Fruit fly (Drosophila melanogaster): ENCODE data around the gene CG31142.
A peak's percentile ranks its signal among the peaks of the same experiment; 100 is the strongest.

CG31142 gene

DNA sequence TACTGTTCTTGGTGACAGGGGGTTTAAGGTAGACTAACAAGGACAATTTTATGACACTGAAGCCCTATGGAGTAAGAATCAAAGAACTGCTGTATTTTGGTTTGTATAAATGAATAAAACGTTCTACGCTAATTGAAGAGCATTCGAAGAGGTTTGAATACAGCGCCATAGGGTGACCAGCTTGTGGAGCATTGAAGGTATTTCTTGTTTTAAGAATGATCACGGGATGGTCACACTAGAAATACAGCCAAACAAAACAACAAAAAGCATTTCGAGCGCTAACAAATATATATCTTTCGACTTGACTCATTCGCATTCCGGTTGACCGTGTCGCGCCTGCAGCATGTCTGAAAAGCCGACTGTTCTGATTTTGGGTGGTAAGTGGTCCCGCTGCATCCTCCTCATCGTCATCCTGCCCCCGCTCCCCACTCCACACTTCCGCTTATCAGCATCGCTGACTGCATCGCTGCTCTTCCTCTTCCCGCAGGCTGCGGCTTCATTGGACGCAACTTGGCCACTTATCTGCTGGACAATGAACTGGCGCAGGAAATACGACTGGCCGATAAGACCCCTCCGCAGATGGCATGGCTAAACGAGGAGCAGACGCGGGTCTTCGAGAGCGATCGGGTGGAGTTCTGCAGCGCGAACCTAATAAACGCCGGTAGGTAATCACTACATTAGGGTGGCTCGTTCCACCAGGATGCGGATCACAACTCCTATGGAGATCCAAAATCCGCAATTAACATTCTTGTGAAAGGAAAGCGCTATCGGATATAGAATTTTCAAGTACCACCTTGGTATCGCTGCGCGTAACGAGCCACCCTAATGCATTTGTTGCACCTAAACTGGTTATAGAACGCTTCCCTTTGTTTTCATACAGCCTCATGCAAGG is 4.9 kb downstream of the CG31142 start, which contains the start of gene CG5854 (continued):
- peak; percentile 73 for TF ChIP-seq Fer3 (tag; optimal IDR thresholded peaks at IDR 0.05)
- TF ChIP-seq ERR (GFP tag; optimal IDR thresholded peaks at IDR 0.05), result peak; percentile 19
- TF ChIP-seq CG17361 (GFP tag; IDR thresholded peaks at IDR 0.05), result peak; percentile 73
- peak; percentile 65 for TF ChIP-seq CG10462 (GFP tag; optimal IDR thresholded peaks at IDR 0.05)
- TF ChIP-seq CG12769 (tag; optimal IDR thresholded peaks at IDR 0.05), result peak; percentile 78
- no peak for TF ChIP-seq CrebB (tag; optimal IDR thresholded peaks at IDR 0.05)
- peak; percentile 62 for TF ChIP-seq Vsx1 (GFP tag; optimal IDR thresholded peaks at IDR 0.05)
- peak; percentile 62 for TF ChIP-seq cato (GFP tag; optimal IDR thresholded peaks at IDR 0.05; ENCODE audit: borderline replicate concordance)
- TF ChIP-seq Nf-YA (GFP tag; IDR thresholded peaks at IDR 0.05), result peak; percentile 72; the same call in 1 of the 2 replicates
- TF ChIP-seq D19B (GFP tag; optimal IDR thresholded peaks at IDR 0.05), result peak; percentile 14
- TF ChIP-seq unc-4 (GFP tag; IDR thresholded peaks at IDR 0.05; ENCODE audit: partially characterized antibody), result no peak
- peak; percentile 47 for TF ChIP-seq CG16815 (GFP tag; optimal IDR thresholded peaks at IDR 0.05)
- TF ChIP-seq ro (GFP tag; IDR thresholded peaks at IDR 0.05), result peak; percentile 32; the same call in 1 of the 2 replicates
- peak; percentile 64 for TF ChIP-seq odd (GFP tag; optimal IDR thresholded peaks at IDR 0.05)
- TF ChIP-seq dm (GFP tag; optimal IDR thresholded peaks at IDR 0.05), result peak; percentile 4
- TF ChIP-seq Meics (GFP tag; optimal IDR thresholded peaks at IDR 0.05), result peak; percentile 70
- TF ChIP-seq CG10274 (GFP tag; optimal IDR thresholded peaks at IDR 0.05), result peak; percentile 45
- peak; percentile 78 for TF ChIP-seq CG8388 (GFP tag; optimal IDR thresholded peaks at IDR 0.05)
- TF ChIP-seq bigmax (GFP tag; optimal IDR thresholded peaks at IDR 0.05), result peak; percentile 93
- TF ChIP-seq CG17328 (GFP tag; IDR thresholded peaks at IDR 0.05), result peak; percentile 88
- no peak for TF ChIP-seq Bgb (GFP tag; IDR thresholded peaks at IDR 0.05; ENCODE audit: partially characterized antibody)
- peak; percentile 68 for TF ChIP-seq Camta (GFP tag; optimal IDR thresholded peaks at IDR 0.05)
- peak; percentile 37 for TF ChIP-seq disco-r (GFP tag; optimal IDR thresholded peaks at IDR 0.05)
- TF ChIP-seq btn (GFP tag; optimal IDR thresholded peaks at IDR 0.05), result peak; percentile 67
- peak; percentile 86 for TF ChIP-seq Sox102F (GFP tag; optimal IDR thresholded peaks at IDR 0.05)
- TF ChIP-seq zf30C (GFP tag; optimal IDR thresholded peaks at IDR 0.05), result no peak
- peak; percentile 94 for TF ChIP-seq CG3847 (GFP tag; IDR thresholded peaks at IDR 0.05)
- TF ChIP-seq Opbp (GFP tag; IDR thresholded peaks at IDR 0.05; ENCODE audit: partially characterized antibody), result 0 out of 3 replicates have a peak, but pooled peaks have one; percentile 6
- TF ChIP-seq CG2889 (GFP tag; IDR thresholded peaks at IDR 0.05), result 0 out of 3 replicates have a peak, but pooled peaks have one; percentile 44
- TF ChIP-seq ato (GFP tag; IDR thresholded peaks at IDR 0.05; ENCODE audit: partially characterized antibody), result no peak
- TF ChIP-seq seq (GFP tag; IDR thresholded peaks at IDR 0.05), result peak; percentile 47; the same call in 1 of the 2 replicates
- peak; percentile 35; the same call in 1 of the 2 replicates for TF ChIP-seq danr (GFP tag; IDR thresholded peaks at IDR 0.05)
- TF ChIP-seq Hr39 (optimal IDR thresholded peaks at IDR 0.05), result no peak
- peak; percentile 64 for TF ChIP-seq Fer1 (GFP tag; optimal IDR thresholded peaks at IDR 0.05)
- peak; percentile 82 for TF ChIP-seq NfI (GFP tag; optimal IDR thresholded peaks at IDR 0.05)
- TF ChIP-seq CG32772 (GFP tag; IDR thresholded peaks at IDR 0.05), result peak; percentile 37; the same call in 1 of the 2 replicates
- no peak for TF ChIP-seq pan (optimal IDR thresholded peaks at IDR 0.05)
- peak in 1 of 2 experiments; percentile 83 for TF ChIP-seq pan (GFP tag; optimal IDR thresholded peaks at IDR 0.05 in 1 of 2, IDR thresholded peaks at IDR 0.05 in 1 of 2)
- no peak for TF ChIP-seq kni (GFP tag; optimal IDR thresholded peaks at IDR 0.05)
- no peak for TF ChIP-seq emc (GFP tag; optimal IDR thresholded peaks at IDR 0.05)
- TF ChIP-seq esg (GFP tag; conservative IDR thresholded peaks at IDR 0.05), result peak; percentile 70
- TF ChIP-seq ara (GFP tag; IDR thresholded peaks at IDR 0.05), result peak; percentile 63; the same call in 1 of the 2 replicates
- peak; percentile 55 for TF ChIP-seq Dad (GFP tag; optimal IDR thresholded peaks at IDR 0.05)
- no peak for TF ChIP-seq CG14860 (GFP tag; IDR thresholded peaks at IDR 0.05; ENCODE audit: partially characterized antibody)
- peak; percentile 59 for TF ChIP-seq lmd (GFP tag; IDR thresholded peaks at IDR 0.05)
- peak in 1 of 2 experiments; percentile 53 for TF ChIP-seq Eip74EF (GFP tag; optimal IDR thresholded peaks at IDR 0.05)
- no peak for TF ChIP-seq zen2 (GFP tag; IDR thresholded peaks at IDR 0.05; ENCODE audit: partially characterized antibody)

Measured in whole organism, embryonic.